Worm (Caenorhabditis elegans) whole organism, L4 larva: ENCODE results near the gene chil-8.

Source experiments
- F44E2.7 ChIP-seq: fragments of 200-800 bp; sonication (Bioruptor generic); IDR thresholded peaks from 2 replicates; pipeline ENCODE4 v2.1.2; 2022; ENCODE audit warnings: missing genetic modification characterization, missing compliant biosample characterization
- R02D3.7 ChIP-seq: fragments of 150-350 bp; sonication (generic microtip); optimal IDR thresholded peaks from 3 replicates; lab custom pipeline; 2014; ENCODE audit warnings: missing biosample characterization, missing genetic modification characterization
- T26A8.4 ChIP-seq: fragments of 200-800 bp; sonication (Bioruptor generic); IDR thresholded peaks from 2 replicates; pipeline ENCODE4 v1.3.6; 2022; ENCODE audit warnings: missing genetic modification characterization, missing compliant biosample characterization
- Y75B8A.6 ChIP-seq: fragments of 200-800 bp; sonication (Bioruptor generic); IDR thresholded peaks from 2 replicates; pipeline ENCODE4 v1.3.6; 2022; ENCODE audit warnings: missing genetic modification reagents, missing genetic modification characterization, missing compliant biosample characterization
- aha-1 ChIP-seq: fragments of 150-350 bp; peaks from one replicate; lab custom pipeline; 2014; ENCODE audit warnings: missing biosample characterization, missing genetic modification characterization
- attf-4 ChIP-seq: sonication (generic microtip); optimal IDR thresholded peaks from 3 replicates; lab custom pipeline; 2017; ENCODE audit warnings: missing biosample characterization, missing genetic modification characterization
- ceh-44 ChIP-seq: fragments of 200-800 bp; sonication (Bioruptor generic); IDR thresholded peaks from 2 replicates; pipeline ENCODE4 v1.3.6; 2022; ENCODE audit warnings: missing genetic modification reagents, missing genetic modification characterization, missing compliant biosample characterization
- daf-16 ChIP-seq, 3 experiments: sonication (generic microtip); optimal IDR thresholded peaks; 2 replicates each; lab custom pipeline; 2016 to 2017; ENCODE audit warnings: missing genetic modification characterization in 3 of 3, missing genetic modification reagents in 3 of 3, mild to moderate bottlenecking in 2 of 3, missing compliant biosample characterization in 2 of 3, missing biosample characterization in 1 of 3, moderate library complexity in 1 of 3
- dmd-6 ChIP-seq: fragments of 200-800 bp; sonication (Bioruptor generic); IDR thresholded peaks from 2 replicates; pipeline ENCODE4 v1.3.6; 2022; ENCODE audit warnings: missing genetic modification reagents, missing genetic modification characterization, missing compliant biosample characterization
- dpl-1 ChIP-seq: fragments of 150-350 bp; optimal IDR thresholded peaks from 2 replicates; lab custom pipeline; 2014; ENCODE audit warnings: missing biosample characterization, missing genetic modification reagents, missing genetic modification characterization
- dve-1 ChIP-seq: sonication (generic microtip); optimal IDR thresholded peaks from 2 replicates; lab custom pipeline; 2017; ENCODE audit warnings: antibody characterized with exemption, mild to moderate bottlenecking, missing genetic modification characterization, missing compliant biosample characterization; ENCODE audit not compliant: insufficient read depth
- egl-27 ChIP-seq: sonication (generic microtip); optimal IDR thresholded peaks from 3 replicates; lab custom pipeline; 2017; ENCODE audit warnings: missing biosample characterization, missing genetic modification reagents, missing genetic modification characterization
- lim-7 ChIP-seq: fragments of 200-800 bp; sonication (Bioruptor generic); IDR thresholded peaks from 2 replicates; pipeline ENCODE4 v1.3.6; 2022; ENCODE audit warnings: missing genetic modification characterization, missing compliant biosample characterization
- lin-1 ChIP-seq: fragments of 200-800 bp; sonication (Bioruptor generic); IDR thresholded peaks from 2 replicates; pipeline ENCODE4 v1.3.6; 2022; ENCODE audit warnings: missing genetic modification reagents, missing genetic modification characterization, missing compliant biosample characterization
- lin-13 ChIP-seq: fragments of 150-350 bp; optimal IDR thresholded peaks from 2 replicates; lab custom pipeline; 2014; ENCODE audit warnings: missing biosample characterization, missing genetic modification reagents, missing genetic modification characterization
- lin-15B ChIP-seq: fragments of 150-350 bp; sonication (generic microtip); optimal IDR thresholded peaks from 3 replicates; lab custom pipeline; 2014; ENCODE audit warnings: missing biosample characterization, missing genetic modification characterization
- lin-29 ChIP-seq: fragments of 200-800 bp; sonication (Bioruptor generic); IDR thresholded peaks from 2 replicates; pipeline ENCODE4 v1.3.6; 2022; ENCODE audit warnings: missing genetic modification reagents, missing genetic modification characterization, missing compliant biosample characterization
- lin-38 ChIP-seq: fragments of 200-800 bp; sonication (Bioruptor generic); IDR thresholded peaks from 2 replicates; pipeline ENCODE4 v1.3.6; 2022; ENCODE audit warnings: missing genetic modification reagents, missing genetic modification characterization, missing compliant biosample characterization
- lin-39 ChIP-seq: fragments of 150-350 bp; optimal IDR thresholded peaks from 2 replicates; lab custom pipeline; 2014; ENCODE audit warnings: missing biosample characterization, missing genetic modification reagents, missing genetic modification characterization
- madf-5 ChIP-seq, 2 experiments: fragments of 200-800 bp; sonication (Bioruptor generic); IDR thresholded peaks; 2 replicates each; pipeline ENCODE4 v1.3.6; 2022; ENCODE audit warnings: missing compliant biosample characterization in 2 of 2, missing genetic modification characterization in 2 of 2
- mdt-29 ChIP-seq: fragments of 200-800 bp; sonication (Bioruptor generic); IDR thresholded peaks from 2 replicates; pipeline ENCODE4 v1.3.6; 2022; ENCODE audit warnings: missing genetic modification reagents, missing genetic modification characterization, missing compliant biosample characterization
- mep-1 ChIP-seq: fragments of 150-350 bp; sonication (generic microtip); optimal IDR thresholded peaks from 3 replicates; lab custom pipeline; 2014; ENCODE audit warnings: missing biosample characterization, missing genetic modification characterization
- nhr-11 ChIP-seq: fragments of 150-350 bp; optimal IDR thresholded peaks from 2 replicates; lab custom pipeline; 2014; ENCODE audit warnings: missing biosample characterization, missing genetic modification characterization
- nhr-237 ChIP-seq: sonication (generic microtip); optimal IDR thresholded peaks from 2 replicates; lab custom pipeline; 2017; ENCODE audit warnings: missing biosample characterization, missing genetic modification characterization
- nhr-48 ChIP-seq: sonication (generic microtip); optimal IDR thresholded peaks from 2 replicates; lab custom pipeline; 2016; ENCODE audit warnings: mild to moderate bottlenecking, missing genetic modification characterization, missing compliant biosample characterization
- nhr-76 ChIP-seq: fragments of 150-350 bp; optimal IDR thresholded peaks from 2 replicates; lab custom pipeline; 2014; ENCODE audit warnings: missing biosample characterization, missing genetic modification characterization
- pha-4 ChIP-seq, 2 experiments: fragments of 150-350 bp in 1 of 2; fragments of 200-800 bp in 1 of 2; sonication (Bioruptor generic) in 1 of 2; IDR thresholded peaks in 1 of 2; optimal IDR thresholded peaks in 1 of 2; 2 replicates each; pipeline versions ENCODE4 v1.3.6 to Lab custom; 2014 to 2022; ENCODE audit warnings: missing genetic modification characterization in 2 of 2, missing genetic modification reagents in 2 of 2, missing biosample characterization in 1 of 2, missing compliant biosample characterization in 1 of 2
- php-3 ChIP-seq: fragments of 200-800 bp; sonication (Bioruptor generic); IDR thresholded peaks from 2 replicates; pipeline ENCODE4 v1.3.6; 2022; ENCODE audit warnings: missing genetic modification reagents, missing genetic modification characterization, missing compliant biosample characterization
- pqm-1 ChIP-seq: sonication (generic microtip); optimal IDR thresholded peaks from 2 replicates; lab custom pipeline; 2017; ENCODE audit warnings: missing biosample characterization, missing genetic modification characterization
- rbr-2 ChIP-seq: sonication (generic microtip); optimal IDR thresholded peaks from 2 replicates; lab custom pipeline; 2016; ENCODE audit warnings: missing genotype, missing genetic modification characterization, missing compliant biosample characterization
- skn-1 ChIP-seq: fragments of 150-350 bp; optimal IDR thresholded peaks from 2 replicates; lab custom pipeline; 2014; ENCODE audit warnings: missing biosample characterization, missing genetic modification characterization
- snpc-1.2 ChIP-seq: fragments of 200-800 bp; sonication (Bioruptor generic); IDR thresholded peaks from 2 replicates; pipeline ENCODE4 v1.3.6; 2022; ENCODE audit warnings: missing genetic modification reagents, missing genetic modification characterization, missing compliant biosample characterization
- unc-62 ChIP-seq, 3 experiments: fragments of 150-350 bp in 1 of 3; sonication (generic microtip); optimal IDR thresholded peaks in 2 of 3; peaks in 1 of 3; 1 replicate in 1 of 3; 2 replicates in 2 of 3; lab custom pipeline; 2014 to 2017; ENCODE audit warnings: missing biosample characterization in 3 of 3, missing genetic modification characterization in 3 of 3, missing genetic modification reagents in 3 of 3, missing genotype in 1 of 3
- zag-1 ChIP-seq: fragments of 150-350 bp; optimal IDR thresholded peaks from 2 replicates; lab custom pipeline; 2014; ENCODE audit warnings: missing biosample characterization, missing genetic modification characterization
- ztf-7 ChIP-seq: fragments of 150-350 bp; optimal IDR thresholded peaks from 2 replicates; lab custom pipeline; 2014; ENCODE audit warnings: missing biosample characterization, missing genetic modification characterization

Gene chil-8

DNA sequence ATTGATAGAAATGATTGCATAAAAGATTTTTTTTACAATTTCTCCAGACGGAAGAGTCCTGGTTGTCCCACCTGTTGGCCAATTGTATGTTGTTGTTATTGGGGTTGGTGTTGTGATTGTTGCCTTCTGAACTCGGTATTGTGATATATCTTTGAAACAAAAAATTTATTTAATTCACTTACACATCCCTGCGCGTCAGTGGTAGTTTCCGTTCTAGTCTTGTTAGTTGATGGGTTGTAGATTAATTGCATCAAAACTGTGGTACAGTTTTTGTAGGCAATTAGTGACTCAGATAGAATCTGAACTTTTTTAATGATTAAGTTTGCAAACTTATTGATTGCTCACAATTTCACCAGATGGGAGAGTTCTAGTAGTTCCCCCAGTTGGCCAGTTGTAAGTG lies 31.6 kb upstream of the chil-8 start:
- no peak for TF ChIP-seq lin-15B
- peak in 1 of 2 experiments; percentile 97 for TF ChIP-seq unc-62 (GFP tag; optimal IDR thresholded peaks at IDR 0.05 in 1 of 2; lab: Kevin White, UChicago)
- TF ChIP-seq unc-62 (tag; optimal IDR thresholded peaks at IDR 0.05; lab: Kevin White, UChicago) = no peak

DNA sequence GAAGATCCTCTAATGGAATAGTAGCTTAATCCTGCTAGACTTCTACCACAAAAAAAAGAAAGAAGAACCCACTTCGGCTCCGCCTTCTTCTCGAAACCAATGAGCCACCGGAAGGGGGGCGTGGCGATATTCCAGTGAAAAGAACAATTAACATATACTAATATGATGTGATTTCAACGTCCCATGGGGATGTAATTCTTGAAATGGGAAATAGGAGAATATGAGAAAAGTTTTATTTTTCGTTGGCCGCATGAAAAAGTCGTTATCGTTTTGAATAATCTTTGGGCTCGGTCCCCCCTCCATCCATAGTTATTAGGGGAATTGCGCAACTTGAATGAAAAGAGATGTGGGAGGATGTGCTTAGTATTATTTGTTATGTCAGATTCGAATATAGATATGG lies 27.4 kb upstream of the chil-8 start, which contains the start of gene unc-4:
unc-4 (minus strand) TSS at position 101 of the 400 bp plus-strand sequence.
- TF ChIP-seq skn-1 (tag; lab: Kevin White, UChicago) = no peak
- TF ChIP-seq R02D3.7 = no peak
- TF ChIP-seq egl-27 (tag; lab: Kevin White, UChicago) = no peak
- TF ChIP-seq Y75B8A.6 (GFP tag; lab: Robert Waterston, UW) = no peak
- no peak for TF ChIP-seq attf-4 (tag; lab: Kevin White, UChicago)
- no peak for TF ChIP-seq dpl-1 (GFP tag; lab: Kevin White, UChicago)
- TF ChIP-seq rbr-2 (tag; lab: Kevin White, UChicago) = no peak
- TF ChIP-seq T26A8.4 (GFP tag; lab: Robert Waterston, UW) = no peak
- no peak for TF ChIP-seq F44E2.7
- no peak for TF ChIP-seq ceh-44 (GFP tag; lab: Robert Waterston, UW)
- no peak for TF ChIP-seq lin-39 (tag; lab: Kevin White, UChicago)
- TF ChIP-seq zag-1 (tag; lab: Kevin White, UChicago) = no peak
- TF ChIP-seq ztf-7 (tag; lab: Kevin White, UChicago) = no peak
- no peak for TF ChIP-seq nhr-11 (tag; lab: Kevin White, UChicago)
- no peak for TF ChIP-seq lin-38 (GFP tag; lab: Robert Waterston, UW)
- TF ChIP-seq madf-5 (GFP tag; IDR thresholded peaks at IDR 0.05; lab: Robert Waterston, UW) = no peak
- no peak for TF ChIP-seq nhr-237 (tag; lab: Kevin White, UChicago)
- TF ChIP-seq daf-16 (GFP tag; optimal IDR thresholded peaks at IDR 0.05; lab: Kevin White, UChicago) = no peak
- TF ChIP-seq daf-16 (tag; optimal IDR thresholded peaks at IDR 0.05; lab: Kevin White, UChicago) = no peak

DNA sequence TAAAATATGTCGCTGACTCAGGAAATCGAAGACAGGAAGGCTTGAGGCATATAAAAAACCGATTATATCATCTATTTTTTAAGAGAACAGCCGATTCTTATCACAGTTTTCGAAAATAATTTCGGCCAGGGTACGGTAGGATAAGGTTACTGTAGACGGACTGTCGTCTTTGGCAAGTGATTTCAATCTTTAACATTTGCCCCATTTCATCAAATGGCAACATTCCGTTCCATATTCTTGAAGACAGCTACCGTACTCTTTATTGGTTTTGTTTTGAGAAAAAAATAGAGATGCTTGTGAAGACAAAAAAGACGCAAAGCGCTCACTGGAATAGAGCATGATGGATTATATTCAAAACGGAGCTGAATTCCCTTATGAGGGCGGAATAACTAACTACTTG lies 25.9 kb upstream of the chil-8 start:
- no peak for TF ChIP-seq F44E2.7
- TF ChIP-seq lin-39 (tag; lab: Kevin White, UChicago) = no peak
- TF ChIP-seq lin-1 (GFP tag; lab: Robert Waterston, UW) = no peak
- TF ChIP-seq mep-1 (tag; lab: Kevin White, UChicago) = no peak
- TF ChIP-seq aha-1 (tag; lab: Kevin White, UChicago) = peak; percentile 91

DNA sequence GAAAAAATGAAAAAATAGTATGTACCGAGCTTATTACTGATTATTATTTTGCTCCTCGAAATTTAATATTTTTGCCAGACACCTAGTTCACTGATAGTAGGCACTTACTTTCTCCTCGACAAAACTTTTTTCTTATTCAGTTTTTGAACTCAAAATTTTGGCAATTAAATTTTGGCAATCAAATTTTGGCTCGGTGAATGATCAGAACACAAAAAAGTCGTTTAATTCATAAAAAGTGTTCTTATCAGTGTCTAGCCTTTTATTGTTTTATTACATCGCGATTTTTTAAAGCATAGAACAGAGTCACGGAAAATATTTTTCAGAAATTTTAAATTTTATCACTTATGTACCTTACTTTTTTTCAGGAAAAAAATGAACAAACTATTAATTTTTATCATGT lies 22.3 kb upstream of the chil-8 start:
- TF ChIP-seq lim-7 (GFP tag; lab: Robert Waterston, UW) = no peak
- TF ChIP-seq nhr-48 (tag; lab: Kevin White, UChicago) = no peak
- no peak for TF ChIP-seq lin-29 (GFP tag; lab: Robert Waterston, UW)
- no peak for TF ChIP-seq nhr-76
- TF ChIP-seq daf-16 (GFP tag; optimal IDR thresholded peaks at IDR 0.05; lab: Kevin White, UChicago) = no peak
- TF ChIP-seq daf-16 (tag; optimal IDR thresholded peaks at IDR 0.05; lab: Kevin White, UChicago) = peak; percentile 65
- peak; percentile 95 for TF ChIP-seq php-3 (GFP tag; lab: Robert Waterston, UW)
- peak; percentile 13 for TF ChIP-seq pqm-1 (tag; lab: Kevin White, UChicago)
- peak; percentile 47 for TF ChIP-seq dmd-6 (GFP tag; lab: Robert Waterston, UW)
- peak; percentile 53 for TF ChIP-seq dve-1 (tag; lab: Kevin White, UChicago)
- TF ChIP-seq lin-15B = no peak
- no peak for TF ChIP-seq snpc-1.2 (GFP tag; lab: Robert Waterston, UW)

DNA sequence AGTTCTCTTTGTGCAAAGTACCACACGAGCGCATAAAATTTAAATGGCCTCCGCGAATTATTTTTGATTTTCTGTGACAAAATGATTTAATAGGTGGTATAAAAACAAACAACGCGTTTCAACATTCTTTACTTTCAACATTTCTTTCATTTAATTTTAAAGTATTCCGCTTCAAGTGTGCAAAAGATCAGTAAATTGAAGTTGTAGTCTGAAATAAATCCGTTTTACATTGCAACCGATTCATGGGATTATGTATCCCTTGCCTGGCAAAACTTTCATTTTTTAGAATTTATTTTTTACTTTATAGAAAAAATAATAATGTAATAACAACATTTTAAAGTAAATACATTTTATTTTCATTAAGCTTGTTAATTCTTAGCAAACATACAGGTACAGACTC lies 21.6 kb upstream of the chil-8 start, which contains the start of gene F26C11.1:
F26C11.1 (plus strand) TSS at position 301 of the 400 bp plus-strand sequence.
- no peak for TF ChIP-seq mdt-29 (GFP tag; lab: Robert Waterston, UW)
- no peak for TF ChIP-seq R02D3.7
- TF ChIP-seq pha-4 (GFP tag; IDR thresholded peaks at IDR 0.05; lab: Robert Waterston, UW) = no peak
- TF ChIP-seq pha-4 (tag; optimal IDR thresholded peaks at IDR 0.05; lab: Kevin White, UChicago) = no peak
- no peak for TF ChIP-seq lin-13 (GFP tag; lab: Kevin White, UChicago)
